Worm (Caenorhabditis elegans) whole organism, L2 larva: Measurements from ENCODE around the gene K02F3.12.

Experiments used
- C34F6.9 ChIP-seq: fragments of 150-350 bp; optimal IDR thresholded peaks from 2 replicates; lab custom pipeline; 2014; ENCODE audit warnings: missing biosample characterization, missing genetic modification characterization
- R02D3.7 ChIP-seq: fragments of 150-350 bp; optimal IDR thresholded peaks from 2 replicates; lab custom pipeline; 2014; ENCODE audit warnings: missing biosample characterization, missing genetic modification characterization
- Y55F3AM.14 ChIP-seq: fragments of 200-800 bp; sonication (Bioruptor generic); optimal IDR thresholded peaks from 2 replicates; lab custom pipeline; 2018; ENCODE audit warnings: mild to moderate bottlenecking, missing genetic modification characterization, missing compliant biosample characterization
- alr-1 ChIP-seq: fragments of 150-350 bp; optimal IDR thresholded peaks from 2 replicates; lab custom pipeline; 2014; ENCODE audit warnings: missing biosample characterization, missing genetic modification characterization
- aly-2 ChIP-seq: fragments of 150-350 bp; optimal IDR thresholded peaks from 2 replicates; lab custom pipeline; 2014; ENCODE audit warnings: missing biosample characterization, missing genetic modification characterization
- blmp-1 ChIP-seq: sonication (generic microtip); optimal IDR thresholded peaks from 2 replicates; lab custom pipeline; 2017; ENCODE audit warnings: missing genetic modification characterization, mild to moderate bottlenecking, missing compliant biosample characterization, antibody characterized with exemption, moderate library complexity; ENCODE audit not compliant: insufficient read depth
- ceh-16 ChIP-seq: fragments of 150-350 bp; optimal IDR thresholded peaks from 2 replicates; lab custom pipeline; 2014; ENCODE audit warnings: missing biosample characterization, missing genetic modification characterization
- crh-2 ChIP-seq: sonication (generic microtip); optimal IDR thresholded peaks from 2 replicates; lab custom pipeline; 2017; ENCODE audit warnings: missing biosample characterization, missing genetic modification characterization
- dmd-4 ChIP-seq: sonication (generic microtip); optimal IDR thresholded peaks from 2 replicates; lab custom pipeline; 2017; ENCODE audit warnings: missing biosample characterization, missing genetic modification characterization
- egl-27 ChIP-seq: sonication (generic microtip); optimal IDR thresholded peaks from 3 replicates; lab custom pipeline; 2017; ENCODE audit warnings: missing biosample characterization, missing genetic modification reagents, missing genetic modification characterization
- elt-1 ChIP-seq: fragments of 150-350 bp; optimal IDR thresholded peaks from 2 replicates; lab custom pipeline; 2014; ENCODE audit warnings: missing biosample characterization, missing genetic modification characterization
- fos-1 ChIP-seq: fragments of 150-350 bp; optimal IDR thresholded peaks from 2 replicates; lab custom pipeline; 2014; ENCODE audit warnings: missing biosample characterization, missing genetic modification characterization
- gmeb-1 ChIP-seq: fragments of 150-350 bp; optimal IDR thresholded peaks from 2 replicates; lab custom pipeline; 2014; ENCODE audit warnings: missing biosample characterization, missing genetic modification characterization
- lin-13 ChIP-seq: fragments of 150-350 bp; optimal IDR thresholded peaks from 2 replicates; lab custom pipeline; 2014; ENCODE audit warnings: missing biosample characterization, missing genetic modification reagents, missing genetic modification characterization
- lin-39 ChIP-seq: fragments of 150-350 bp; optimal IDR thresholded peaks from 2 replicates; lab custom pipeline; 2014; ENCODE audit warnings: missing biosample characterization, missing genetic modification reagents, missing genetic modification characterization
- lsy-2 ChIP-seq, 2 experiments: fragments of 150-350 bp in 1 of 2; sonication (generic microtip) in 1 of 2; optimal IDR thresholded peaks; 2 replicates each; lab custom pipeline; 2014 to 2017; ENCODE audit warnings: missing biosample characterization in 2 of 2, missing genetic modification characterization in 2 of 2
- mab-5 ChIP-seq: fragments of 150-350 bp; optimal IDR thresholded peaks from 2 replicates; lab custom pipeline; 2014; ENCODE audit warnings: missing biosample characterization, missing genetic modification characterization
- mbf-1 ChIP-seq: sonication (generic microtip); optimal IDR thresholded peaks from 2 replicates; lab custom pipeline; 2017; ENCODE audit warnings: missing biosample characterization, missing genetic modification characterization
- mdl-1 ChIP-seq, 2 experiments: fragments of 150-350 bp in 1 of 2; sonication (generic microtip) in 1 of 2; optimal IDR thresholded peaks; 2 replicates each; lab custom pipeline; 2017; ENCODE audit warnings: missing biosample characterization in 2 of 2, missing genetic modification characterization in 2 of 2
- nhr-11 ChIP-seq: fragments of 150-350 bp; optimal IDR thresholded peaks from 2 replicates; lab custom pipeline; 2014; ENCODE audit warnings: missing biosample characterization, missing genetic modification characterization
- nhr-12 ChIP-seq: fragments of 150-350 bp; optimal IDR thresholded peaks from 2 replicates; lab custom pipeline; 2014; ENCODE audit warnings: missing biosample characterization, missing genetic modification characterization
- nhr-129 ChIP-seq: fragments of 150-350 bp; optimal IDR thresholded peaks from 2 replicates; lab custom pipeline; 2014; ENCODE audit warnings: missing biosample characterization, missing genetic modification characterization
- nhr-23 ChIP-seq: fragments of 150-350 bp; optimal IDR thresholded peaks from 2 replicates; lab custom pipeline; 2014; ENCODE audit warnings: missing biosample characterization, missing genetic modification reagents, missing genetic modification characterization
- nhr-237 ChIP-seq: fragments of 150-350 bp; optimal IDR thresholded peaks from 2 replicates; lab custom pipeline; 2014; ENCODE audit warnings: missing biosample characterization, missing genetic modification characterization
- nhr-25 ChIP-seq: fragments of 150-350 bp; sonication (generic microtip); optimal IDR thresholded peaks from 3 replicates; lab custom pipeline; 2014; ENCODE audit warnings: missing biosample characterization, missing genetic modification characterization
- nhr-6 ChIP-seq: fragments of 150-350 bp; optimal IDR thresholded peaks from 2 replicates; lab custom pipeline; 2014; ENCODE audit warnings: missing biosample characterization, missing genetic modification characterization
- peb-1 ChIP-seq: fragments of 150-350 bp; optimal IDR thresholded peaks from 2 replicates; lab custom pipeline; 2014; ENCODE audit warnings: missing biosample characterization, missing genetic modification characterization
- sem-4 ChIP-seq: fragments of 150-350 bp; optimal IDR thresholded peaks from 2 replicates; lab custom pipeline; 2014; ENCODE audit warnings: missing biosample characterization, missing genetic modification reagents, missing genetic modification characterization
- skn-1 ChIP-seq: sonication (generic microtip); optimal IDR thresholded peaks from 2 replicates; lab custom pipeline; 2017; ENCODE audit warnings: missing biosample characterization, missing genetic modification characterization
- sma-3 ChIP-seq: sonication (generic microtip); optimal IDR thresholded peaks from 2 replicates; lab custom pipeline; 2016; ENCODE audit warnings: missing genetic modification reagents, missing genetic modification characterization, missing compliant biosample characterization
- sma-9 ChIP-seq, 2 experiments: fragments of 150-350 bp in 1 of 2; sonication (generic microtip) in 1 of 2; optimal IDR thresholded peaks; 2 replicates each; lab custom pipeline; 2014 to 2016; ENCODE audit warnings: missing genetic modification characterization in 2 of 2, mild to moderate bottlenecking in 1 of 2, missing biosample characterization in 1 of 2, missing compliant biosample characterization in 1 of 2, missing genetic modification reagents in 1 of 2, moderate library complexity in 1 of 2
- unc-62 ChIP-seq: fragments of 150-350 bp; optimal IDR thresholded peaks from 2 replicates; lab custom pipeline; 2014; ENCODE audit warnings: missing biosample characterization, missing genetic modification reagents, missing genetic modification characterization
- zag-1 ChIP-seq: fragments of 150-350 bp; optimal IDR thresholded peaks from 2 replicates; lab custom pipeline; 2014; ENCODE audit warnings: missing biosample characterization, missing genetic modification characterization
- ztf-1 ChIP-seq: fragments of 200-800 bp; sonication (Bioruptor generic); conservative IDR thresholded peaks from 2 replicates; pipeline ENCODE4 v1.3.6; 2022; ENCODE audit warnings: missing genetic modification characterization, missing compliant biosample characterization
- ztf-11 ChIP-seq: sonication (generic microtip); optimal IDR thresholded peaks from 2 replicates; lab custom pipeline; 2017; ENCODE audit warnings: missing biosample characterization, missing genetic modification characterization
- ztf-4 ChIP-seq: fragments of 150-350 bp; optimal IDR thresholded peaks from 2 replicates; lab custom pipeline; 2014; ENCODE audit warnings: missing biosample characterization, missing genetic modification characterization

The K02F3.12 gene

DNA sequence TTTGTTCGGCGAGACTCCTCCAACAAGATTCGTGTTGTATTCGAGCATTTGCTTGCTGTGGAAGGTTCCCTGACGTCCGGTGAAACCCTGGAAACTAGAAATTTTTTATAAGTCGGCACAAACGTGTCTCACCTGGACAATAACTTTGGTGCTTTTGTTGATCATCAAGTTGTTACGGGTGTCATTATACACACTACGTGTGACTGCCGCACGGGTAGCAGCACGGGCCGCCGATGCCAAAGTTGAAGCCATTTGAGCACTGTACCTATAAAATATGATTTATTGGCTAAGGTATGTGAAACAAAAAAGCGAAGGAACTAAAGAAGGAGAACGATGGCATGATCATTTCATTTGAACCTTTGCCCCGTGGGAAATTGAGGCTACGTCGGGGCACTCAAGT is 44.8 kb downstream of the K02F3.12 start, which contains the start of gene sucl-2:
Gene sucl-2 (minus strand): TSS at position 265 of the 400 bp plus-strand sequence.
- no peak for TF ChIP-seq lsy-2 (tag; optimal IDR thresholded peaks at IDR 0.05; lab: Kevin White, UChicago)
- no peak for TF ChIP-seq sma-9 (GFP tag; optimal IDR thresholded peaks at IDR 0.05; lab: Kevin White, UChicago)
- no peak for TF ChIP-seq sma-9 (tag; optimal IDR thresholded peaks at IDR 0.05; lab: Kevin White, UChicago)
- TF ChIP-seq ztf-4: no peak
- TF ChIP-seq ztf-1 (GFP tag; lab: Robert Waterston, UW): no peak
- no peak for TF ChIP-seq zag-1
- no peak for TF ChIP-seq crh-2 (tag; lab: Kevin White, UChicago)
- no peak for TF ChIP-seq nhr-129 (tag; lab: Kevin White, UChicago)
- TF ChIP-seq fos-1 (tag; lab: Kevin White, UChicago): no peak
- TF ChIP-seq R02D3.7 (tag; lab: Kevin White, UChicago): no peak
- TF ChIP-seq nhr-6 (tag; lab: Kevin White, UChicago): no peak
- no peak for TF ChIP-seq sem-4 (tag; lab: Kevin White, UChicago)
- TF ChIP-seq peb-1 (tag; lab: Kevin White, UChicago): no peak
- no peak for TF ChIP-seq nhr-11 (tag; lab: Kevin White, UChicago)
- TF ChIP-seq nhr-25 (tag; lab: Kevin White, UChicago): no peak
- TF ChIP-seq egl-27 (tag; lab: Kevin White, UChicago): no peak
- no peak for TF ChIP-seq mdl-1 (tag; optimal IDR thresholded peaks at IDR 0.05; lab: Kevin White, UChicago)

DNA sequence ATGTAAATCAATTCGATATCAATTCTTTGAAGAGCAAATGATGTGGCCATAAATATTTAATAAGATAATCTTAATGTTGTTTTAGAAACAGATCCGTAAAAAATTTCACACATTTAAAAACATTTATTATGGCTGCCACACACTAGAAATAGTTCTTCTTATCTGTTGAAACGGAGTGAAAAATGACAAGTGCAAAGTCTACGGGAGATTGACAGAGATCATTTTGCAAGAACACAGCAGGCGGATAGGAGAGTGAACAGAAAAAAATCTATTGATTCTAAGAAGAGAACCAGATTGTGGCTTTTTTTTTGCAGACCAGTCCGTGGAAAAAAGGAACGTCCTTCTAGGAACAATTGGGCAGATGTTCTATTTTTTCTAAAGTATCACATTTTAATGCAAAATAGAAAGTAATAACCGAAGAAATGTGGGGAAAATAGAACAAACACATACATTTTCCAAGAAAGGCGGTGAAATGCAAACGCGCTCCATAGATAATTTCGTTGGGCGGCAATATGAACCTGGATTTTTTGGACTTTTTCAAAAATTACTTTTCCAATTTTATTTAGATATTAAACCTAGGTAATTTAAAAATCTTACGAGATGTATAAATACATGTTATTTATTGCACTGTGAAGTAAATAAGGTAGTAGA is 45.4 kb downstream of the K02F3.12 start:
- TF ChIP-seq sem-4 (tag; lab: Kevin White, UChicago) (no peak), lsy-2 (tag; optimal IDR thresholded peaks at IDR 0.05; lab: Kevin White, UChicago) (peak in 1 of 2 experiments; percentile 44), dmd-4 (tag; lab: Kevin White, UChicago) (no peak), lin-13 (peak; percentile 34), aly-2 (tag; lab: Kevin White, UChicago) (no peak), nhr-237 (tag; lab: Kevin White, UChicago) (no peak), ztf-11 (tag; lab: Kevin White, UChicago) (no peak), elt-1 (tag; lab: Kevin White, UChicago) (no peak), C34F6.9 (tag; lab: Kevin White, UChicago) (peak; percentile 35), gmeb-1 (peak; percentile 54), unc-62 (GFP tag; lab: Kevin White, UChicago) (no peak), Y55F3AM.14 (GFP tag; lab: Kevin White, UChicago) (no peak), mbf-1 (tag; lab: Kevin White, UChicago) (no peak)

DNA sequence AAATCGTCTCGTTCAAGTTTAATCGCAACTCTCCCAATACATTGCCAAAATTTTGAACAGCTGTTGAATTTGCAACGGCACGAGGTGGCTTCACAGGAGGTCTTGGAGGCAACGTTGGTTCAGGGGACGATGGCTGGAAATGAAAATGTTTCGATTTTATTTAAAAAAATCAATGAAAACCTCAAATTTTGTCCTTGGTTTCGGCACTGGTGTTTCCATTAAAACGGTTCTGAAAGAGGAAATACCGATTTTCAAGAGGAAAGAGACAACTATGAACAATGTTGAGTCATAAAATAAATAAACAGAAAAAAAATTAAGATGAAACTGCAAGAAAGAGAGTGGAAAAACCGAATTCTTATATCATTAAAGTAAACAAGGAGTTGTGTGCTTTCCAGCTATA is 51.0 kb downstream of the K02F3.12 start, which contains the start of gene F23H11.4:
Gene F23H11.4 (minus strand): TSS at position 229 of the 400 bp plus-strand sequence.
- TF ChIP-seq nhr-12 (tag; lab: Kevin White, UChicago): no peak
- no peak for TF ChIP-seq Y55F3AM.14 (GFP tag; lab: Kevin White, UChicago)
- TF ChIP-seq sma-3 (GFP tag; lab: Kevin White, UChicago): no peak
- TF ChIP-seq elt-1 (tag; lab: Kevin White, UChicago): no peak
- no peak for TF ChIP-seq skn-1
- no peak for TF ChIP-seq mab-5 (tag; lab: Kevin White, UChicago)
- no peak for TF ChIP-seq crh-2 (tag; lab: Kevin White, UChicago)
- TF ChIP-seq blmp-1 (tag; lab: Kevin White, UChicago): no peak
- no peak for TF ChIP-seq sma-9 (GFP tag; optimal IDR thresholded peaks at IDR 0.05; lab: Kevin White, UChicago)
- TF ChIP-seq sma-9 (tag; optimal IDR thresholded peaks at IDR 0.05; lab: Kevin White, UChicago): no peak
- no peak for TF ChIP-seq alr-1 (tag; lab: Kevin White, UChicago)
- no peak for TF ChIP-seq lin-39 (tag; lab: Kevin White, UChicago)
- TF ChIP-seq ceh-16 (tag; lab: Kevin White, UChicago): no peak
- TF ChIP-seq nhr-23 (tag; lab: Kevin White, UChicago): no peak

DNA sequence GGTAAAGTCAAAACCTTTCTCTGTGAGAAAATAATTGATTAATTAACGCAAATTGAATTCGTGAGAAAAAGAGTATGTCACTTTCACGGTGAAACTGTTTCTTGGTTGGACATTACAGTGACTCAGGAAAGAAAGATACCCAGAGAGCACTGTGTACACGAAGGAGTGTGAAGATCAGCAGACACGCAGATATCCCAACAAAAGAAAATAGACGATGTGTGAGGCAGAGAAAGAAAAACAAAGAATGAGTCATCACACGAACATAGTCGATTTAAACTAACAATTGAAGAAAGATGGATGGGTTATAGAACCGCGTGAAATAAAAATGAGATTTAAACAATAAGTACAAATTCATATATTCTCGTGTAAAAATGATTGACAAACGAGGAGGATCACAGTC is 51.6 kb downstream of the K02F3.12 start:
- TF ChIP-seq elt-1 (tag; lab: Kevin White, UChicago) (no peak), crh-2 (tag; lab: Kevin White, UChicago) (no peak), nhr-25 (tag; lab: Kevin White, UChicago) (peak; percentile 22), lin-39 (tag; lab: Kevin White, UChicago) (no peak), lsy-2 (tag; optimal IDR thresholded peaks at IDR 0.05; lab: Kevin White, UChicago) (peak in 1 of 2 experiments; percentile 31), nhr-129 (tag; lab: Kevin White, UChicago) (peak; percentile 59), C34F6.9 (tag; lab: Kevin White, UChicago) (peak; percentile 41), fos-1 (tag; lab: Kevin White, UChicago) (peak; percentile 93)
